Worm (Caenorhabditis elegans) whole organism, mixed stage, embryonic: ENCODE data around the gene hex-2.

Experiments
- M03D4.4 ChIP-seq: sonication (generic microtip); optimal IDR thresholded peaks from 2 replicates; lab custom pipeline; 2017; ENCODE audit warnings: mild to moderate bottlenecking, missing genetic modification characterization, missing compliant biosample characterization
- bed-3 ChIP-seq: fragments of 200-800 bp; sonication (Bioruptor generic); optimal IDR thresholded peaks from 3 replicates; lab custom pipeline; 2018; ENCODE audit warnings: mild to moderate bottlenecking, missing genetic modification characterization, moderate library complexity, missing compliant biosample characterization
- blmp-1 ChIP-seq: fragments of 150-350 bp; optimal IDR thresholded peaks from 2 replicates; lab custom pipeline; 2014; ENCODE audit warnings: missing biosample characterization, missing genetic modification characterization
- ceh-43 ChIP-seq: fragments of 200-800 bp; sonication (Bioruptor generic); optimal IDR thresholded peaks from 2 replicates; lab custom pipeline; 2018; ENCODE audit warnings: mild to moderate bottlenecking, missing genetic modification characterization, moderate library complexity, missing compliant biosample characterization
- ceh-83 ChIP-seq: fragments of 200-800 bp; sonication (Bioruptor generic); optimal IDR thresholded peaks from 2 replicates; lab custom pipeline; 2018; ENCODE audit warnings: mild to moderate bottlenecking, missing genetic modification characterization, missing compliant biosample characterization
- ces-1 ChIP-seq: fragments of 150-350 bp; optimal IDR thresholded peaks from 2 replicates; lab custom pipeline; 2014; ENCODE audit warnings: missing biosample characterization, missing genetic modification reagents, missing genetic modification characterization
- cnd-1 ChIP-seq: fragments of 200-800 bp; sonication (Bioruptor generic); optimal IDR thresholded peaks from 2 replicates; lab custom pipeline; 2018; ENCODE audit warnings: mild to moderate bottlenecking, missing genetic modification characterization, missing compliant biosample characterization
- drap-1 ChIP-seq: fragments of 200-800 bp; sonication (Bioruptor generic); optimal IDR thresholded peaks from 3 replicates; lab custom pipeline; 2018; ENCODE audit warnings: mild to moderate bottlenecking, missing genetic modification characterization, missing compliant biosample characterization
- elt-1 ChIP-seq: sonication (generic microtip); optimal IDR thresholded peaks from 2 replicates; lab custom pipeline; 2017; ENCODE audit warnings: missing genetic modification characterization, mild to moderate bottlenecking, missing compliant biosample characterization, antibody characterized with exemption, moderate library complexity, borderline replicate concordance; ENCODE audit not compliant: insufficient read depth
- elt-3 ChIP-seq: fragments of 150-350 bp; optimal IDR thresholded peaks from 2 replicates; lab custom pipeline; 2014; ENCODE audit warnings: missing biosample characterization, missing genetic modification characterization
- flh-1 ChIP-seq: fragments of 200-800 bp; sonication (Bioruptor generic); optimal IDR thresholded peaks from 2 replicates; lab custom pipeline; 2018; ENCODE audit warnings: mild to moderate bottlenecking, missing genetic modification characterization, moderate library complexity, missing compliant biosample characterization
- ham-2 ChIP-seq: fragments of 200-800 bp; sonication (Bioruptor generic); optimal IDR thresholded peaks from 2 replicates; lab custom pipeline; 2018; ENCODE audit warnings: mild to moderate bottlenecking, missing genetic modification characterization, missing compliant biosample characterization
- hlh-1 ChIP-seq: fragments of 150-350 bp; optimal IDR thresholded peaks from 2 replicates; lab custom pipeline; 2014; ENCODE audit warnings: missing biosample characterization, missing genetic modification reagents, missing genetic modification characterization
- lin-13 ChIP-seq: fragments of 150-350 bp; optimal IDR thresholded peaks from 2 replicates; lab custom pipeline; 2014; ENCODE audit warnings: missing biosample characterization, missing genetic modification characterization
- lin-32 ChIP-seq: fragments of 200-800 bp; sonication (Bioruptor generic); optimal IDR thresholded peaks from 2 replicates; lab custom pipeline; 2018; ENCODE audit warnings: mild to moderate bottlenecking, missing genetic modification characterization, missing compliant biosample characterization
- mab-5 ChIP-seq: fragments of 150-350 bp; optimal IDR thresholded peaks from 2 replicates; lab custom pipeline; 2014; ENCODE audit warnings: missing biosample characterization, missing genetic modification characterization
- mep-1 ChIP-seq: fragments of 150-350 bp; optimal IDR thresholded peaks from 2 replicates; lab custom pipeline; 2017; ENCODE audit warnings: missing biosample characterization, missing genetic modification reagents, missing genetic modification characterization, inconsistent platforms
- mls-2 ChIP-seq: sonication (generic microtip); optimal IDR thresholded peaks from 2 replicates; lab custom pipeline; 2016; ENCODE audit warnings: mild to moderate bottlenecking, missing genetic modification characterization, moderate library complexity, missing compliant biosample characterization
- nhr-12 ChIP-seq: fragments of 150-350 bp; optimal IDR thresholded peaks from 2 replicates; lab custom pipeline; 2014; ENCODE audit warnings: missing biosample characterization, missing genetic modification characterization
- nhr-237 ChIP-seq: fragments of 150-350 bp; optimal IDR thresholded peaks from 2 replicates; lab custom pipeline; 2014; ENCODE audit warnings: missing biosample characterization, missing genetic modification characterization
- nhr-28 ChIP-seq: fragments of 150-350 bp; optimal IDR thresholded peaks from 2 replicates; lab custom pipeline; 2014; ENCODE audit warnings: missing biosample characterization, missing genetic modification characterization
- nhr-76 ChIP-seq: sonication (generic microtip); optimal IDR thresholded peaks from 2 replicates; lab custom pipeline; 2017; ENCODE audit warnings: missing biosample characterization, missing genetic modification characterization
- pha-4 ChIP-seq: fragments of 150-350 bp; optimal IDR thresholded peaks from 2 replicates; lab custom pipeline; 2018; ENCODE audit warnings: missing biosample characterization, missing genetic modification reagents, missing genetic modification characterization
- sem-2 ChIP-seq: fragments of 200-800 bp; sonication (Bioruptor generic); optimal IDR thresholded peaks from 2 replicates; lab custom pipeline; 2018; ENCODE audit warnings: mild to moderate bottlenecking, missing genetic modification characterization, missing compliant biosample characterization
- snpc-4 ChIP-seq: fragments of 150-350 bp; optimal IDR thresholded peaks from 2 replicates; lab custom pipeline; 2014; ENCODE audit warnings: missing biosample characterization, missing genetic modification characterization
- tbx-8 ChIP-seq: fragments of 200-800 bp; sonication (Bioruptor generic); optimal IDR thresholded peaks from 2 replicates; lab custom pipeline; 2018; ENCODE audit warnings: mild to moderate bottlenecking, missing genetic modification characterization, moderate library complexity, missing compliant biosample characterization
- unc-120 ChIP-seq: sonication (generic microtip); optimal IDR thresholded peaks from 2 replicates; lab custom pipeline; 2017; ENCODE audit warnings: missing genetic modification characterization, missing compliant biosample characterization; ENCODE audit not compliant: poor library complexity, severe bottlenecking
- unc-39 ChIP-seq: fragments of 150-350 bp; optimal IDR thresholded peaks from 2 replicates; lab custom pipeline; 2014; ENCODE audit warnings: missing biosample characterization, missing genetic modification characterization
- unc-62 ChIP-seq: fragments of 150-350 bp; optimal IDR thresholded peaks from 2 replicates; lab custom pipeline; 2014; ENCODE audit warnings: missing biosample characterization, missing genetic modification reagents, missing genetic modification characterization
- zip-8 ChIP-seq: fragments of 150-350 bp; optimal IDR thresholded peaks from 2 replicates; lab custom pipeline; 2014; ENCODE audit warnings: missing biosample characterization, missing genetic modification characterization
- ztf-11 ChIP-seq: fragments of 150-350 bp; optimal IDR thresholded peaks from 2 replicates; lab custom pipeline; 2014; ENCODE audit warnings: missing biosample characterization, missing genetic modification characterization

The hex-2 gene

DNA sequence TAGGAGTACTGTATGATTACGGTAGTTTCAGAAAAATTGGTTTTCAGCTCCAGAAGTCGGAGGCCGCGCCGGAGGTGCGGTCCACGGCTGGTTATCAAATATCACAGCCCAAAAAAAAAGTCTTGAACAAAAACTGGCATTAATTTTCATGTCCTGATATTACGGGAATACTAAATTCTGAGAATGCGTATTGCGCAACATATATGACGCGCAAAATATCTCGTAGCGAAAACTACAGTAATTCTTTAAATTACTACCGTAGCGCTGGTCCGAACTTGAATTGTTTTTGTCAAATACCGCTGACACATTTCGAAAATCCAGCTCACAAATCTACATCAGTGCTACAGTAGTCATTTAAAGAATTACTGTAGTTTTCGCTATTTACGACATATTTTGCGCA, 14.7 kb downstream of the hex-2 start:
- TF ChIP-seq ham-2 (GFP tag; lab: Kevin White, UChicago) (no peak), mab-5 (tag; lab: Kevin White, UChicago) (no peak), mep-1 (no peak), lin-13 (tag; lab: Kevin White, UChicago) (no peak), unc-120 (no peak), zip-8 (tag; lab: Kevin White, UChicago) (peak; percentile 74), unc-62 (GFP tag; lab: Kevin White, UChicago) (no peak)
- TF ChIP-seq, all 35 proteins: peak for 1

- TF ChIP-seq zip-8 (tag; lab: Kevin White, UChicago) (no peak), ceh-43 (GFP tag; lab: Kevin White, UChicago) (no peak), elt-3 (tag; lab: Kevin White, UChicago) (no peak), flh-1 (GFP tag; lab: Kevin White, UChicago) (no peak), ham-2 (GFP tag; lab: Kevin White, UChicago) (no peak), hlh-1 (tag; lab: Kevin White, UChicago) (no peak), unc-120 (no peak), tbx-8 (no peak), pha-4 (tag; lab: Kevin White, UChicago) (no peak), lin-13 (tag; lab: Kevin White, UChicago) (no peak), M03D4.4 (tag; lab: Kevin White, UChicago) (no peak), nhr-76 (tag; lab: Kevin White, UChicago) (no peak), nhr-237 (tag; lab: Kevin White, UChicago) (no peak), mls-2 (tag; lab: Kevin White, UChicago) (no peak), ces-1 (GFP tag; lab: Kevin White, UChicago) (no peak), unc-39 (tag; lab: Kevin White, UChicago) (no peak), lin-32 (GFP tag; lab: Kevin White, UChicago) (no peak), blmp-1 (tag; lab: Kevin White, UChicago) (no peak), elt-1 (tag; lab: Kevin White, UChicago) (no peak)
These were observed 18.0 kb downstream of the hex-2 start for ce11 chrV:5672270-5672669.

ce11 chrV:5676011-5676410, 21.8 kb downstream of the hex-2 start, which contains the start of gene pqn-13:
Gene pqn-13, minus strand, starts transcription at chrV:5676111.
- TF ChIP-seq lin-32 (GFP tag; lab: Kevin White, UChicago): no peak
- TF ChIP-seq unc-39 (tag; lab: Kevin White, UChicago): no peak
- no peak for TF ChIP-seq snpc-4
- no peak for TF ChIP-seq ztf-11 (tag; lab: Kevin White, UChicago)
- no peak for TF ChIP-seq bed-3 (GFP tag; lab: Kevin White, UChicago)
- TF ChIP-seq ces-1 (GFP tag; lab: Kevin White, UChicago): no peak
- no peak for TF ChIP-seq lin-13 (tag; lab: Kevin White, UChicago)
- TF ChIP-seq pha-4 (tag; lab: Kevin White, UChicago): no peak
- no peak for TF ChIP-seq tbx-8
- no peak for TF ChIP-seq ceh-83 (GFP tag; lab: Kevin White, UChicago)
- TF ChIP-seq drap-1 (GFP tag; lab: Kevin White, UChicago): no peak
- no peak for TF ChIP-seq sem-2 (GFP tag; lab: Kevin White, UChicago)
- no peak for TF ChIP-seq mep-1
- TF ChIP-seq flh-1 (GFP tag; lab: Kevin White, UChicago): no peak
- no peak for TF ChIP-seq ceh-43 (GFP tag; lab: Kevin White, UChicago)
- no peak for TF ChIP-seq nhr-28 (tag; lab: Kevin White, UChicago)

ce11 chrV:5677947-5678346, 23.7 kb downstream of the hex-2 start:
- TF ChIP-seq nhr-28 (tag; lab: Kevin White, UChicago) (no peak), lin-13 (tag; lab: Kevin White, UChicago) (no peak), M03D4.4 (tag; lab: Kevin White, UChicago) (no peak), flh-1 (GFP tag; lab: Kevin White, UChicago) (no peak), zip-8 (tag; lab: Kevin White, UChicago) (no peak), ceh-83 (GFP tag; lab: Kevin White, UChicago) (no peak), nhr-76 (tag; lab: Kevin White, UChicago) (no peak)

- TF ChIP-seq sem-2 (GFP tag; lab: Kevin White, UChicago) (no peak), ces-1 (GFP tag; lab: Kevin White, UChicago) (no peak), elt-3 (tag; lab: Kevin White, UChicago) (no peak), drap-1 (GFP tag; lab: Kevin White, UChicago) (no peak), flh-1 (GFP tag; lab: Kevin White, UChicago) (no peak), cnd-1 (no peak), mab-5 (tag; lab: Kevin White, UChicago) (no peak), pha-4 (tag; lab: Kevin White, UChicago) (no peak), nhr-12 (tag; lab: Kevin White, UChicago) (no peak)
These were observed 28.3 kb downstream of the hex-2 start, which contains the start of gene prp-39 for ce11 chrV:5682530-5682929. Gene prp-39, minus strand, starts transcription at chrV:5682630.
